Worm (Caenorhabditis elegans): ENCODE measurements around the gene F54G2.1.

The F54G2.1 gene

DNA sequence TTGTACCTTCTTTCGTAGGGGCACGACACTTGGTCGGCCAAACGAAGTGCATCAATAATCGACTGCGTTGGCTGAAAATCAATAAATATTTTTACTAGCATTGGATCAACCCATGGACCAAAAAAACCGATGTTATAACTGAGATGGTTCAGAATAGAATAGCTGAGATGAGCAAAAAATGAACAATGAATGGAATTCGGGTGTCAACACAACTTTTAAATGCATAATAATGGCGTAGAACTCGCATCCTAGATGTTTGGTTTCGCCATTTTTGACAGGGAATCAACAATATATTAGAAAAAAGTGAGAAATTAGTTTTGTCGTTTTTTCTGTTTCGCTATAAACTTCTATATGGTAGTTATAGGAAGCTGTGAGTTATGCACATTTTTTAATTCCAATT is at the start of gene F54G2.1:
Gene F54G2.1, minus strand, starts transcription at position 101 of the 400 bp plus-strand sequence.
- no peak for TF ChIP-seq nhr-77 (tag; optimal IDR thresholded peaks at IDR 0.05)
- TF ChIP-seq elt-1 (tag; optimal IDR thresholded peaks at IDR 0.05), result no peak
- TF ChIP-seq aly-2 (tag; optimal IDR thresholded peaks at IDR 0.05), result no peak
- no peak for TF ChIP-seq gmeb-1 (tag; optimal IDR thresholded peaks at IDR 0.05)
- no peak for TF ChIP-seq Y55F3AM.14 (GFP tag; optimal IDR thresholded peaks at IDR 0.05)
- TF ChIP-seq nhr-10 (tag; optimal IDR thresholded peaks at IDR 0.05), result no peak
- TF ChIP-seq lsy-2 (tag; optimal IDR thresholded peaks at IDR 0.05), result no peak
- TF ChIP-seq sem-4 (tag; optimal IDR thresholded peaks at IDR 0.05), result no peak
- no peak for TF ChIP-seq crh-2 (tag; optimal IDR thresholded peaks at IDR 0.05)
- no peak for TF ChIP-seq unc-62 (GFP tag; optimal IDR thresholded peaks at IDR 0.05)
- TF ChIP-seq skn-1 (tag; optimal IDR thresholded peaks at IDR 0.05), result no peak
- no peak for TF ChIP-seq elt-3 (tag; optimal IDR thresholded peaks at IDR 0.05)
- TF ChIP-seq C34F6.9 (tag; optimal IDR thresholded peaks at IDR 0.05), result no peak
- TF ChIP-seq ztf-4 (tag; optimal IDR thresholded peaks at IDR 0.05), result no peak
- TF ChIP-seq zag-1 (tag; optimal IDR thresholded peaks at IDR 0.05), result no peak
- no peak for TF ChIP-seq unc-55 (GFP tag; optimal IDR thresholded peaks at IDR 0.05)

DNA sequence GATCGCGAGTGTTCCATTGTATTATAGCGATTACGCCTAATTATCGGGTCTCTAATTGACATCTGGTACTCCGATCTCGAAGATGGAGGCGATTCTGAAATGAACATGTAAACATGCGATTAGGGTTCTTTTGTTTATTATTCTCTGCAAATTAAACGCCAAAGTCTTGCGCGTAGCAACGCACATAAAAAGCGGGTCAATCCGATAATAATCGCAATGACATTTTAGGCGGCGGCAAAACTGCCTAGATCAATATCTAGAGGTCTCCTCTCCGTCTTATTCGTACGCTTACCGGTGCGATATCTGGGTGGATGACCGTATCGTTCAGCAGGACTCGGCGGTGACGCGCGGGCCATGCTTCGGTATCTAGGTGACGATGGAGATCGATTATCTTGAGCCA is 48.8 kb upstream of the F54G2.1 start:
- TF ChIP-seq skn-1 (tag; optimal IDR thresholded peaks at IDR 0.05), result no peak
- TF ChIP-seq elt-1 (tag; optimal IDR thresholded peaks at IDR 0.05), result peak; percentile 60
- peak; percentile 5 for TF ChIP-seq sma-9 (GFP tag; optimal IDR thresholded peaks at IDR 0.05)
- no peak for TF ChIP-seq sma-9 (tag; optimal IDR thresholded peaks at IDR 0.05)
- TF ChIP-seq ceh-16 (tag; optimal IDR thresholded peaks at IDR 0.05), result peak; percentile 92
- TF ChIP-seq lin-11 (tag; optimal IDR thresholded peaks at IDR 0.05), result no peak

ce11 chrX:2709183-2709582 is 45.0 kb upstream of the F54G2.1 start:
- TF ChIP-seq nhr-25 (tag; optimal IDR thresholded peaks at IDR 0.05), result peak; percentile 16
- TF ChIP-seq crh-2 (tag; optimal IDR thresholded peaks at IDR 0.05), result no peak
- no peak for TF ChIP-seq aly-2 (tag; optimal IDR thresholded peaks at IDR 0.05)
- TF ChIP-seq mbf-1 (tag; optimal IDR thresholded peaks at IDR 0.05), result no peak
- no peak for TF ChIP-seq nhr-12 (tag; optimal IDR thresholded peaks at IDR 0.05)
- peak; percentile 58 for TF ChIP-seq ceh-16 (tag; optimal IDR thresholded peaks at IDR 0.05)
- TF ChIP-seq unc-55 (GFP tag; optimal IDR thresholded peaks at IDR 0.05), result no peak
- peak; percentile 14 for TF ChIP-seq elt-1 (tag; optimal IDR thresholded peaks at IDR 0.05)
- TF ChIP-seq nhr-77 (tag; optimal IDR thresholded peaks at IDR 0.05), result no peak
- TF ChIP-seq nhr-23 (tag; optimal IDR thresholded peaks at IDR 0.05), result no peak
- peak; percentile 2 for TF ChIP-seq nhr-129 (tag; optimal IDR thresholded peaks at IDR 0.05)

DNA sequence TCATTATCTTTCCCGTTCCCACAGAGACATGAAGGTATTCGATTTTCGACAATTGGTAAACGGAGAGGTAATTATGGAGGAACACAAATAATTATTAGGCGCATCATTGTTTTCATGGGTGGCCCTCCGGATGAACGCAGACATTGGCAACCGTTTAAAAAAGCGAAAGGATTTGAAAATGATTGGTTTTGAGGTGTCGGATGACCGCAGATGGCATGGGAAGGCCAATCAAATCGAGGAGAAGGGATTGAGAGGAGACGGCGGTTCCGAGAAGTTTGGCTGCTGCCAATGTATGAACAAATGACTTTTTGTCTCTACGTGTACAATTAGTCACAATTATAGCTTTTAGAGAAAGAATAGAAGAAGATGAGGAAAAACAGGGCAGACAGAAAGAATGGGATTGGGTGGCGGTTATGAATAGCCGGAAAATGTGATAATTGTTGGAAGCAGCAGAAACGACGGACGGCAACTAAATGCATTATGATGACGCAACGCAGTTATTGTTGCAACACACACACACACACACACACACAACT is 43.4 kb upstream of the F54G2.1 start:
- TF ChIP-seq zag-1 (tag; optimal IDR thresholded peaks at IDR 0.05) (no peak), nhr-237 (tag; optimal IDR thresholded peaks at IDR 0.05) (no peak)

DNA sequence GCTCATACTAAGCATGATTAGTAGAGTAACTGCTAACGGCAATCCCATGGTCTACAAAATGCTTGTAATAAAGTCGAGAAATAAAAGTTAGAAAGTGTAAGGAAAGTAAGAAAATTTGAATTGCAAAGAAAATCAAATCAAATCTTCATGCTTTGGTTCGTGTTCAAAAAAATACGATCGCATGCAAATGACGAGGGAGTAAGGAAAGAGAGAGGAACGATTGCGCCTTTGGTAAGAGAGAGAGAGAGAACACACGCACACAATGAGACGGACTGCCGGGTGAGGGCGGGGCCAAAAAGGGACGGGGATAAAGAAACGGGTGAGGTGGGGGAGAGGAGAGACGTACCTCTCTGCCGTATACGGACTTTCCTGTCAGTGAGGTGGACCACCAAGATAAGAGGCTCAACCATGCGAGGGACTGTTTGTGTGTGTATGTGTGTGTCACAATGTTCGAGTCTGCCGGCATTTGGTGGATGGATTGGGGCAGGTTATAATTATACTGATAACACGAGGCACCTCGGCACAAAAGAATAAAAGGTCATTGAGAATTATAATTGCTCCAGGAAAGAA is 41.7 kb upstream of the F54G2.1 start, which contains the start of gene igcm-3:
Gene igcm-3, minus strand, starts transcription at position 51 of the 570 bp plus-strand sequence.
- TF ChIP-seq ztf-1 (GFP tag; conservative IDR thresholded peaks at IDR 0.05), result no peak
- no peak for TF ChIP-seq mbf-1 (tag; optimal IDR thresholded peaks at IDR 0.05)
- no peak for TF ChIP-seq snpc-4 (tag; optimal IDR thresholded peaks at IDR 0.05)
- no peak for TF ChIP-seq nhr-77 (tag; optimal IDR thresholded peaks at IDR 0.05)
- no peak for TF ChIP-seq nhr-23 (tag; optimal IDR thresholded peaks at IDR 0.05)
- no peak for TF ChIP-seq elt-3 (tag; optimal IDR thresholded peaks at IDR 0.05)
- no peak for TF ChIP-seq sem-4 (tag; optimal IDR thresholded peaks at IDR 0.05)
- TF ChIP-seq ceh-16 (tag; optimal IDR thresholded peaks at IDR 0.05), result no peak
- no peak for TF ChIP-seq skn-1 (tag; optimal IDR thresholded peaks at IDR 0.05)
- no peak for TF ChIP-seq unc-55 (GFP tag; optimal IDR thresholded peaks at IDR 0.05)
- no peak for TF ChIP-seq nhr-10 (tag; optimal IDR thresholded peaks at IDR 0.05)
- TF ChIP-seq R02D3.7 (tag; optimal IDR thresholded peaks at IDR 0.05), result no peak
- no peak for TF ChIP-seq ztf-11 (tag; optimal IDR thresholded peaks at IDR 0.05)
- no peak for TF ChIP-seq unc-39 (tag; optimal IDR thresholded peaks at IDR 0.05)
- no peak for TF ChIP-seq nhr-21 (tag; optimal IDR thresholded peaks at IDR 0.05)
- no peak for TF ChIP-seq nhr-11 (tag; optimal IDR thresholded peaks at IDR 0.05)
- TF ChIP-seq unc-62 (GFP tag; optimal IDR thresholded peaks at IDR 0.05), result no peak
- no peak for TF ChIP-seq elt-1 (tag; optimal IDR thresholded peaks at IDR 0.05)

All from whole organism, L2 larva.